Fruit fly (Drosophila melanogaster) Kc167 (cell line): Measurements from ENCODE around the gene CG5783.

Source experiments
- Myc ChIP-seq: fragments of >200 bp; optimal IDR thresholded peaks from 2 replicates; lab custom pipeline; 2017; ENCODE audit warnings: missing external identifiers
- Sin3A ChIP-seq: fragments of >200 bp; optimal IDR thresholded peaks from 2 replicates; lab custom pipeline; 2018; ENCODE audit warnings: missing external identifiers
- h ChIP-seq: fragments of >200 bp; optimal IDR thresholded peaks from 3 replicates; lab custom pipeline; 2018; ENCODE audit warnings: missing external identifiers
- insv ChIP-seq: fragments of >200 bp; optimal IDR thresholded peaks from 3 replicates; lab custom pipeline; 2018; ENCODE audit warnings: missing external identifiers
- psq ChIP-seq: fragments of >200 bp; optimal IDR thresholded peaks from 2 replicates; lab custom pipeline; 2017; ENCODE audit warnings: missing external identifiers

- TF ChIP-seq psq (lab: Kevin White, UChicago) (no peak), Myc (lab: Kevin White, UChicago) (no peak), h (lab: Kevin White, UChicago) (no peak), insv (no peak), Sin3A (no peak)
Measured at dm6 chr2L:18202811-18203210, 47.0 kb downstream of the CG5783 start.
